Fruit fly (Drosophila melanogaster) Kc167 (cell line): ENCODE data around the gene CG43060.

Experiments
- Myc ChIP-seq: fragments of >200 bp; optimal IDR thresholded peaks from 2 replicates; lab custom pipeline; 2017; ENCODE audit warnings: missing external identifiers
- Sin3A ChIP-seq: fragments of >200 bp; optimal IDR thresholded peaks from 2 replicates; lab custom pipeline; 2018; ENCODE audit warnings: missing external identifiers
- insv ChIP-seq: fragments of >200 bp; optimal IDR thresholded peaks from 3 replicates; lab custom pipeline; 2018; ENCODE audit warnings: missing external identifiers
- psq ChIP-seq: fragments of >200 bp; optimal IDR thresholded peaks from 2 replicates; lab custom pipeline; 2017; ENCODE audit warnings: missing external identifiers
- ttk ChIP-seq: sonication (Bioruptor generic); optimal IDR thresholded peaks from 2 replicates; lab custom pipeline; 2017; ENCODE audit warnings: missing external identifiers

DNA sequence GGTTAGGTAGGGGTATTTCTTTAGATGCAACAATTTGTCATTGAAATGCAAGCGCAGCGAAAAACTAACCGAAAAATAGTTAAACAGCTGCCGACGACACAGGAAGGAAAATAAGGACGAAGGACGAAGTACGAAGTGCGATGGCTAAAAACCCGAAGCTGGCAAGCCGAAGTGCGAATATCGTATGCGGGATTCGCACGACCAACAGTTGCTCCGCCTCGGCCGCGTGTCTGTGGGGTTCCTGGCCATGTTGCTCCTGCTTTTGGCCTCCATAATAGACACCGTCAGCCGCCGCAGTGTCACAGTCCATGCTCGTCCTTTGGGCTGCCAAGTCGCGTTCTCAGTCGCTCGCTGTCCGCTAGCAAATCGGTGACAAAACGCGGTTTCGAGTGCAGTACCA lies 18.0 kb downstream of the CG43060 start, which contains the start of gene mAChR-B:
- TF ChIP-seq Myc (lab: Kevin White, UChicago): no peak
- TF ChIP-seq psq (lab: Kevin White, UChicago): no peak
- TF ChIP-seq ttk (lab: Kevin White, UChicago): no peak
- TF ChIP-seq insv (lab: Kevin White, UChicago): no peak
- TF ChIP-seq Sin3A (lab: Kevin White, UChicago): no peak
